Fruit fly (Drosophila melanogaster) whole organism, embryonic: ENCODE measurements around the gene Lcp65Ac.

ENCODE experiments used
- Ssrp ChIP-seq: fragments of 200-800 bp; sonication (Bioruptor generic); optimal IDR thresholded peaks from 2 replicates; lab custom pipeline; 2018; ENCODE audit warnings: missing biosample characterization, mild to moderate bottlenecking, missing genetic modification characterization, moderate library complexity
- esg ChIP-seq: fragments of 200-800 bp; sonication (Bioruptor generic); conservative IDR thresholded peaks from 2 replicates; pipeline ENCODE4 v1.3.6; 2022; ENCODE audit warnings: missing biosample characterization, missing genetic modification characterization
- ranshi ChIP-seq: fragments of 200-800 bp; sonication (Bioruptor generic); IDR thresholded peaks from 2 replicates; pipeline ENCODE4 v1.3.6; 2022; ENCODE audit warnings: missing biosample characterization, missing genetic modification characterization

DNA sequence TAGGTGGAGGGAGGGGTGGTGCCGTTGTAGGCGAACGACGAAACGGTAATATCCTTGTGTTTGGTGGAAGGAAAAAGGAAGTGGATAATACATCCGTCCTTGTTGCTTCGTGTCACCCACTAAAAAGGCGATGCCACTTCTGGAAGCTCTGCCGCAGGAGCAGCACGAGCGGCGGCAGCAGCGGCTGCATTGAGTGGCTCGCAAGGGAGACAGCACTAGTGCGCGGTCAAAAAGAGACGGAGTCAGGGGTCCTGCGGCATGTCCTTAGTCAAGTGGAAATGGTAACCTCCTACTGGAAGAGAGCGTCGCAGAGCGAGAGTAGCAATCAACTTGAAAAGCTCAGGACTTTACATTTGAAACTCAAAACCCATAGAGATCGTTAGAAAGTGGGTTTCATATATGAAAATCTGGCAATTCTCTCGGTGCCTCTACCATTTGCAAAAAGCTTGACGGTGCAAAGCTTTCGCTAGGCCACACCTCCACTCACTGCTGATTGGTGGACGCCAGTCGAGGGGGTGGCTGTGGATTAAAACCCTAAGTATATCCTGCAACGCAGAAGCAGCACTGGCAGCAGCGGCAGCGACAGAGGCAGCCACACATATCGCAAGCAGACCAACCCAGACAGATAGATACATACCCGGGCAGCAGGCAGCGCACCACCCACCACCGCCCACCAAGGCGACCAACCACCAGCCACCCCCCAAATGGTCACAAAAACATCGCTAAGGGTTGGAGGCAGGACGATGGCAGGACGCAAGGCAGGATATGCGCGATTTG, 33.8 kb upstream of the Lcp65Ac start:
- no peak for TF ChIP-seq ranshi (GFP tag; lab: Robert Waterston, UW)
- no peak for TF ChIP-seq esg (GFP tag; lab: Robert Waterston, UW)
- TF ChIP-seq Ssrp (tag; lab: Kevin White, UChicago) = no peak
